Worm (Caenorhabditis elegans) whole organism, L3 larva: ENCODE results near the gene C16C8.9.

ENCODE experiments used
- ZK546.5 ChIP-seq: sonication (generic microtip); optimal IDR thresholded peaks from 2 replicates; lab custom pipeline; 2017; ENCODE audit warnings: missing biosample characterization, missing genetic modification characterization
- aly-2 ChIP-seq: fragments of 150-350 bp; optimal IDR thresholded peaks from 2 replicates; lab custom pipeline; 2014; ENCODE audit warnings: missing biosample characterization, missing genetic modification characterization
- ama-1 ChIP-seq: fragments of 150-350 bp; optimal IDR thresholded peaks from 2 replicates; lab custom pipeline; 2018
- ceh-16 ChIP-seq: sonication (generic microtip); optimal IDR thresholded peaks from 2 replicates; lab custom pipeline; 2017; ENCODE audit warnings: missing biosample characterization, missing genetic modification characterization
- ceh-28 ChIP-seq: fragments of 150-350 bp; optimal IDR thresholded peaks from 2 replicates; lab custom pipeline; 2014; ENCODE audit warnings: missing biosample characterization, missing genetic modification reagents, missing genetic modification characterization
- ceh-9 ChIP-seq: sonication (generic microtip); optimal IDR thresholded peaks from 2 replicates; lab custom pipeline; 2018; ENCODE audit warnings: missing biosample characterization, missing genetic modification characterization
- daf-12 ChIP-seq: fragments of 150-350 bp; optimal IDR thresholded peaks from 2 replicates; lab custom pipeline; 2014; ENCODE audit warnings: missing biosample characterization, missing genetic modification reagents, missing genetic modification characterization
- egl-27 ChIP-seq: sonication (generic microtip); optimal IDR thresholded peaks from 4 replicates; lab custom pipeline; 2017; ENCODE audit warnings: missing biosample characterization, missing genetic modification reagents, missing genetic modification characterization
- elt-1 ChIP-seq: fragments of 150-350 bp; optimal IDR thresholded peaks from 2 replicates; lab custom pipeline; 2014; ENCODE audit warnings: missing biosample characterization, missing genetic modification characterization
- elt-2 ChIP-seq: sonication (generic microtip); optimal IDR thresholded peaks from 2 replicates; lab custom pipeline; 2016; ENCODE audit warnings: missing genetic modification reagents, mild to moderate bottlenecking, missing genetic modification characterization, missing compliant biosample characterization
- elt-3 ChIP-seq, 3 experiments: fragments of 150-350 bp in 1 of 3; sonication (generic microtip) in 2 of 3; optimal IDR thresholded peaks; 2 replicates in 2 of 3; 4 replicates in 1 of 3; lab custom pipeline; 2014 to 2017; ENCODE audit warnings: missing biosample characterization in 3 of 3, missing genetic modification characterization in 3 of 3
- eor-1 ChIP-seq, 2 experiments: fragments of 150-350 bp; optimal IDR thresholded peaks; 2 replicates each; lab custom pipeline; 2014 to 2018; ENCODE audit warnings: missing biosample characterization in 2 of 2, missing genetic modification characterization in 2 of 2
- fkh-10 ChIP-seq: sonication (generic microtip); optimal IDR thresholded peaks from 2 replicates; lab custom pipeline; 2017; ENCODE audit warnings: missing biosample characterization, missing genetic modification reagents, missing genetic modification characterization
- fkh-2 ChIP-seq: fragments of 150-350 bp; optimal IDR thresholded peaks from 2 replicates; lab custom pipeline; 2014; ENCODE audit warnings: missing biosample characterization, missing genetic modification reagents, missing genetic modification characterization
- fos-1 ChIP-seq: fragments of 150-350 bp; optimal IDR thresholded peaks from 2 replicates; lab custom pipeline; 2014; ENCODE audit warnings: missing biosample characterization, missing genetic modification characterization
- hmg-11 ChIP-seq: sonication (generic microtip); optimal IDR thresholded peaks from 2 replicates; lab custom pipeline; 2016; ENCODE audit warnings: missing genetic modification characterization, missing compliant biosample characterization
- jun-1 ChIP-seq: fragments of 150-350 bp; optimal IDR thresholded peaks from 2 replicates; lab custom pipeline; 2014; ENCODE audit warnings: missing biosample characterization, missing genetic modification reagents, missing genetic modification characterization
- lin-15B ChIP-seq: fragments of 150-350 bp; optimal IDR thresholded peaks from 2 replicates; lab custom pipeline; 2014; ENCODE audit warnings: missing biosample characterization, missing genetic modification characterization
- lin-39 ChIP-seq: fragments of 150-350 bp; optimal IDR thresholded peaks from 2 replicates; lab custom pipeline; 2018; ENCODE audit warnings: missing biosample characterization, missing genetic modification reagents, missing genetic modification characterization
- lsy-12 ChIP-seq: sonication (generic microtip); optimal IDR thresholded peaks from 2 replicates; lab custom pipeline; 2016; ENCODE audit warnings: mild to moderate bottlenecking, missing genetic modification characterization, missing compliant biosample characterization
- mdl-1 ChIP-seq: fragments of 150-350 bp; optimal IDR thresholded peaks from 2 replicates; lab custom pipeline; 2014; ENCODE audit warnings: missing biosample characterization, missing genetic modification characterization
- mml-1 ChIP-seq: fragments of 150-350 bp; sonication (generic microtip); optimal IDR thresholded peaks from 3 replicates; lab custom pipeline; 2014; ENCODE audit warnings: missing biosample characterization, missing genetic modification characterization
- nfya-1 ChIP-seq: sonication (generic microtip); optimal IDR thresholded peaks from 2 replicates; lab custom pipeline; 2017; ENCODE audit warnings: missing genetic modification characterization, mild to moderate bottlenecking, missing compliant biosample characterization, antibody characterized with exemption, moderate library complexity; ENCODE audit not compliant: insufficient read depth
- nhr-11 ChIP-seq: fragments of 150-350 bp; optimal IDR thresholded peaks from 2 replicates; lab custom pipeline; 2014; ENCODE audit warnings: missing biosample characterization, missing genetic modification characterization
- nhr-12 ChIP-seq: fragments of 150-350 bp; optimal IDR thresholded peaks from 2 replicates; lab custom pipeline; 2014; ENCODE audit warnings: missing biosample characterization, missing genetic modification characterization
- nhr-23 ChIP-seq: fragments of 150-350 bp; optimal IDR thresholded peaks from 2 replicates; lab custom pipeline; 2014; ENCODE audit warnings: missing biosample characterization, missing genetic modification reagents, missing genetic modification characterization
- nhr-237 ChIP-seq: fragments of 150-350 bp; optimal IDR thresholded peaks from 2 replicates; lab custom pipeline; 2014; ENCODE audit warnings: missing biosample characterization, missing genetic modification characterization
- nhr-25 ChIP-seq: sonication (generic microtip); optimal IDR thresholded peaks from 2 replicates; lab custom pipeline; 2017; ENCODE audit warnings: missing biosample characterization, missing genetic modification characterization
- nhr-28 ChIP-seq: fragments of 150-350 bp; optimal IDR thresholded peaks from 2 replicates; lab custom pipeline; 2014; ENCODE audit warnings: missing biosample characterization, missing genetic modification characterization
- nhr-43 ChIP-seq: sonication (generic microtip); optimal IDR thresholded peaks from 2 replicates; lab custom pipeline; 2016; ENCODE audit warnings: mild to moderate bottlenecking, missing genetic modification characterization, missing compliant biosample characterization; ENCODE audit not compliant: poor library complexity, severe bottlenecking
- nhr-67 ChIP-seq: fragments of 150-350 bp; optimal IDR thresholded peaks from 2 replicates; lab custom pipeline; 2014; ENCODE audit warnings: missing biosample characterization, missing genetic modification characterization
- nhr-76 ChIP-seq: fragments of 150-350 bp; sonication (generic microtip); optimal IDR thresholded peaks from 5 replicates; lab custom pipeline; 2014; ENCODE audit warnings: missing biosample characterization, missing genetic modification characterization
- nhr-77 ChIP-seq: fragments of 150-350 bp; optimal IDR thresholded peaks from 2 replicates; lab custom pipeline; 2014; ENCODE audit warnings: missing biosample characterization, missing genetic modification characterization
- pha-4 ChIP-seq: fragments of 150-350 bp; optimal IDR thresholded peaks from 2 replicates; lab custom pipeline; 2014; ENCODE audit warnings: missing biosample characterization, missing genetic modification reagents, missing genetic modification characterization
- sea-2 ChIP-seq: fragments of 150-350 bp; sonication (generic microtip); optimal IDR thresholded peaks from 4 replicates; lab custom pipeline; 2014; ENCODE audit warnings: missing biosample characterization, missing genetic modification reagents, missing genetic modification characterization
- skn-1 ChIP-seq: fragments of 150-350 bp; optimal IDR thresholded peaks from 2 replicates; lab custom pipeline; 2014; ENCODE audit warnings: missing biosample characterization, missing genetic modification characterization
- snpc-4 ChIP-seq: fragments of 150-350 bp; optimal IDR thresholded peaks from 2 replicates; lab custom pipeline; 2014; ENCODE audit warnings: missing biosample characterization, missing genetic modification characterization
- tbx-2 ChIP-seq: sonication (generic microtip); optimal IDR thresholded peaks from 2 replicates; lab custom pipeline; 2016; ENCODE audit warnings: mild to moderate bottlenecking, missing genetic modification characterization, missing compliant biosample characterization
- unc-39 ChIP-seq: sonication (generic microtip); optimal IDR thresholded peaks from 4 replicates; lab custom pipeline; 2017; ENCODE audit warnings: missing biosample characterization, missing genetic modification characterization
- unc-62 ChIP-seq: fragments of 150-350 bp; sonication (generic microtip); optimal IDR thresholded peaks from 4 replicates; lab custom pipeline; 2014; ENCODE audit warnings: missing biosample characterization, missing genetic modification reagents, missing genetic modification characterization
- zag-1 ChIP-seq: fragments of 150-350 bp; optimal IDR thresholded peaks from 2 replicates; lab custom pipeline; 2014; ENCODE audit warnings: missing biosample characterization, missing genetic modification characterization
- ztf-11 ChIP-seq: fragments of 150-350 bp; optimal IDR thresholded peaks from 2 replicates; lab custom pipeline; 2014; ENCODE audit warnings: missing biosample characterization, missing genetic modification characterization

C16C8.9 gene

DNA sequence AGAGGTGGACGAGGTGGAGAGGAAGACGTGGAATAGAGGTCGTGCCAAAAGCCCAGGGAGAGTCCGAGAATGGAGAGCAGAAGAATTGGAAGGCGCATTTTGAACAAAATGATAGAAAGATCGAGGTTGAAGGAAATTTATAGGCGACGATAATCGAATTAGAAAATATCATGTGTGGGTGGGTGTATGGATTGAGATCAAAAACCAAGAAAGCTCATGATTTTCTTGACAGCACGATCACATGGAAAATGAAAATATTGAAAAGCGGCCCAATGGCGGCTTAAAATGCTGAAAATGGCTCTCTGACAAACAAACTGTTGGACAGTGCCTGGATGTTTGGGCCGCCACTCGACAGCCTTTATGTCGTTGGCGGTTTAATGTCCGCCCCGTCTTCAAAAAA is at the start of gene C16C8.9:
Gene C16C8.9, minus strand, starts transcription at position 101 of the 400 bp plus-strand sequence.
- TF ChIP-seq sea-2 (GFP tag; lab: Kevin White, UChicago) (no peak), nfya-1 (tag; lab: Kevin White, UChicago) (no peak), lin-39 (tag; lab: Kevin White, UChicago) (no peak), hmg-11 (tag; lab: Kevin White, UChicago) (no peak), nhr-23 (no peak), zag-1 (no peak), fkh-10 (no peak), lsy-12 (tag; lab: Kevin White, UChicago) (no peak), ceh-9 (tag; lab: Kevin White, UChicago) (no peak), nhr-77 (tag; lab: Kevin White, UChicago) (no peak)

DNA sequence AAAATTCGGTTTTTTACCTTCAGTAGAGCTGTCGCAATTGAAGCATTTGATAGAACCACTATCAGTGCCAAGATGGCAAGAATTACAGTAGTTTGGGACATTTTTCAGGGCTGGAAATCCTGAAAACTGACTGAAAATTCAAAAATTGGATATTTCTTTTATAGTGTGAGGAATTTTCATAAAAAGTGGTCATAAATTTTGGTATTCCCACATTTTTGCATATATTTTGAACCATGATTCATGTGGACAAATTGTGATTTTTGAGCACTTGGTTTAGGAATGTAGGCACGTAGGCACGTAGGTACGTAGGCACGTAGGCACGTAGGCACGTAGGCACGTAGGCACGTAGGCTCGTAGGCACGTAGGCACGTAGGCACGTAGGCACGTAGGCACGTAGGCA is 49.2 kb upstream of the C16C8.9 start, which contains the start of gene Y49F6B.19:
Gene Y49F6B.19, minus strand, starts transcription at position 101 of the 400 bp plus-strand sequence.
- TF ChIP-seq nhr-67 (tag; lab: Kevin White, UChicago), result no peak
- TF ChIP-seq skn-1 (tag; lab: Kevin White, UChicago), result no peak
- no peak for TF ChIP-seq elt-2 (tag; lab: Kevin White, UChicago)
- TF ChIP-seq elt-1 (tag; lab: Kevin White, UChicago), result no peak
- no peak for TF ChIP-seq mdl-1
- no peak for TF ChIP-seq jun-1 (tag; lab: Kevin White, UChicago)
- TF ChIP-seq ceh-16 (tag; lab: Kevin White, UChicago), result no peak
- TF ChIP-seq nhr-28 (tag; lab: Kevin White, UChicago), result no peak

- TF ChIP-seq fos-1 (tag; lab: Kevin White, UChicago) (no peak), ama-1 (lab: Kevin White, UChicago) (no peak), nhr-67 (tag; lab: Kevin White, UChicago) (no peak), ztf-11 (no peak), nhr-25 (tag; lab: Kevin White, UChicago) (no peak), nhr-237 (no peak), lin-15B (tag; lab: Kevin White, UChicago) (no peak)
Measured at ce11 chrII:3504717-3505116, 41.7 kb upstream of the C16C8.9 start, which contains the start of gene cyh-1. cyh-1 (plus strand) TSS chrII:3505017.

DNA sequence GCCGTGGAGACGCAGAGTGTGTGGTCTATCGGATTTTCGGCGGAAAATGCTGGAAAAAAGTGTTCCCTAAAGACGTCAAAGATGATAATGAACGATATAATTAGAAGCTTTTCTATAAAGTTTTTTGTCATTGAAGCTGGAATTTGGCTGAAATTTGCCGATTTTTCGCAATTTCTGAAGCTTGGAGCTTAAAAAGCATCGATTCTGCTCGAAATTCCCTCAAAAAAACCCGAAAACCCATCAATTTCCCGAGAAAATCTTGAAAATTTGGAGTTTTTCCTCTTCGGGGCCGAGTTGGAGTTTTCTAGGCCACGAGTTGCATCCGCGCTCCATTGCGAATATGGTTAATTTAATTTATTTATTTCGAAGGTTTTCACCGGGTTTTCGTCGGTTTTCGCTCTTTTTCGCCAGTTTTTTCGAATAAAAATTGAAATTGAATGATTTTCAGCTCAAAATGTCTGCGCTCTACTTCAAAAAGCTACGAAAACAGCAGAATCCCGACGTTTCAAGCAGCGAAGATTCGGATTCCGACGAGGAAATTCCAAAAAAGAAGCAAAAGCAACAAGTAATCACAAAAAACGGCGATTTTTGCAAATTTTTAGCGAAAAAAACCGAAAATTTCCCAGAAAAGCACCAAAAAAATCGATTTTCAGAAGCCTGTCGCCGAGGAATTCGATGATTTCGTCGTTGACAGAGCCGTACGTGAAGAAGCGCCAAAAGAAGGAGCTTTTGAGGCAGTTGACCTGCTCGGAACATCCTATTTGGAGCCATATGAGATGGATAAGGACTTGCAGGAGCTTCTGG is 39.7 kb upstream of the C16C8.9 start, which contains the start of the genes col-71 and Y49F6B.2:
Gene col-71, minus strand, starts transcription at position 51 of the 804 bp plus-strand sequence.
Gene Y49F6B.2, plus strand, starts transcription at position 449 of the 804 bp plus-strand sequence.
- TF ChIP-seq nhr-67 (tag; lab: Kevin White, UChicago) (no peak), sea-2 (GFP tag; lab: Kevin White, UChicago) (no peak), mdl-1 (no peak), zag-1 (no peak), fkh-10 (peak; percentile 59), fos-1 (tag; lab: Kevin White, UChicago) (no peak), nhr-76 (no peak), nhr-237 (no peak), skn-1 (tag; lab: Kevin White, UChicago) (peak; percentile 30), mml-1 (tag; lab: Kevin White, UChicago) (no peak), elt-3 (tag; optimal IDR thresholded peaks at IDR 0.05; lab: Kevin White, UChicago) (no peak), aly-2 (no peak), ZK546.5 (no peak), egl-27 (tag; lab: Kevin White, UChicago) (no peak), lin-15B (tag; lab: Kevin White, UChicago) (peak; percentile 94), daf-12 (tag; lab: Kevin White, UChicago) (no peak), pha-4 (tag; lab: Kevin White, UChicago) (peak; percentile 75), nhr-11 (tag; lab: Kevin White, UChicago) (no peak), eor-1 (tag; optimal IDR thresholded peaks at IDR 0.05; lab: Kevin White, UChicago) (no peak), lin-39 (tag; lab: Kevin White, UChicago) (peak; percentile 68), ceh-16 (tag; lab: Kevin White, UChicago) (no peak), snpc-4 (peak; percentile 73), unc-62 (no peak), lsy-12 (tag; lab: Kevin White, UChicago) (no peak), elt-2 (tag; lab: Kevin White, UChicago) (peak; percentile 28), hmg-11 (tag; lab: Kevin White, UChicago) (peak; percentile 50), elt-1 (tag; lab: Kevin White, UChicago) (no peak), tbx-2 (tag; lab: Kevin White, UChicago) (peak; percentile 21), nhr-43 (tag; lab: Kevin White, UChicago) (no peak), nhr-12 (no peak), ceh-9 (tag; lab: Kevin White, UChicago) (no peak), fkh-2 (tag; lab: Kevin White, UChicago) (no peak), unc-39 (no peak), nfya-1 (tag; lab: Kevin White, UChicago) (peak; percentile 67), nhr-77 (tag; lab: Kevin White, UChicago) (no peak), ceh-28 (tag; lab: Kevin White, UChicago) (peak; percentile 47), nhr-28 (tag; lab: Kevin White, UChicago) (no peak), jun-1 (tag; lab: Kevin White, UChicago) (no peak), nhr-23 (peak; percentile 61), ztf-11 (no peak), ama-1 (lab: Kevin White, UChicago) (no peak)
